Fruit fly (Drosophila melanogaster): ENCODE data around the gene CG4558.

DNA sequence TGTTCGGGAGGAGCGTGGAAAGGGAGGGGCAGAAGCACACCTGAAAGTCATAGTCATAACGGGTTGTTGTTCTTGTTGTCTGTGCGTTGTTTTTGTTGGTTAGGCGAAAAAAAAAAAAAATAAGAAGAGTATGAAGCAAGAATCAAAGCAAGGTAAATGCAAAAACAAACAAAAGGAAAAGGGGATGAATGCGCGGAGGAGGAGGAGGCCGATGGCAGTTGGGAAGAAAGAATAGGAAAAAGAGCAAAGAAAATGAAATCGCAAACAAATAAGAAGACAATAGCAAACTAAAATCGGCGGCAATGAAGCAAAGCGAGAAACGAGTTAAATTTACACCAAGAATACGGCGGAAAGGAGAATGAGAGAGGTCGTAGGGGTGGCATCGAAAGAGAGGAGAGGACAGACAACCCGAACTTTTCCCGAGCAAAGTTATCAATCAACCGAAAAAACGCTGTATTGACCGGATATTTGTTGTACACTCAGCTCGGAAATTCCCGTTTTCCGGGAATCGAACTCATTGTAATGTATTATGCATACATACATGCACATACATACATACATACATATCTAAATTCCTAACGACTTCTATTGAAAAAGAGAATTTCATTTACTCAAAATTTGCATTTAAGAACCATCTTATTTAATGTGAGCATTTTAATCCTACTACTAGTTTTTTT lies 11.0 kb downstream of the CG4558 start:
- no peak for TF ChIP-seq cyc (GFP tag; optimal IDR thresholded peaks at IDR 0.05)
- TF ChIP-seq CG15336 (GFP tag; IDR thresholded peaks at IDR 0.05): 0 out of 2 replicates have a peak, but pooled peaks have one; percentile 13
- no peak for TF ChIP-seq dsx (GFP tag; optimal IDR thresholded peaks at IDR 0.05; ENCODE audit: poor library complexity, severe bottlenecking)
- TF ChIP-seq pdm3 (GFP tag; optimal IDR thresholded peaks at IDR 0.05): no peak
- no peak for TF ChIP-seq acj6 (GFP tag; optimal IDR thresholded peaks at IDR 0.05)
- no peak for TF ChIP-seq Blimp-1 (GFP tag; optimal IDR thresholded peaks at IDR 0.05)
- no peak for TF ChIP-seq Eip78C (GFP tag)
- TF ChIP-seq lz (GFP tag; optimal IDR thresholded peaks at IDR 0.05): no peak
- no peak for TF ChIP-seq net (GFP tag; optimal IDR thresholded peaks at IDR 0.05)
- TF ChIP-seq CG10669 (GFP tag; optimal IDR thresholded peaks at IDR 0.05): no peak
- TF ChIP-seq CG6808 (GFP tag; optimal IDR thresholded peaks at IDR 0.05): no peak
- no peak for TF ChIP-seq Sox102F (GFP tag; optimal IDR thresholded peaks at IDR 0.05)
- TF ChIP-seq CG11902 (GFP tag; optimal IDR thresholded peaks at IDR 0.05): no peak
- no peak for TF ChIP-seq Met (GFP tag; optimal IDR thresholded peaks at IDR 0.05)

Data from whole organism, prepupa.